In the genomic region with DNA sequence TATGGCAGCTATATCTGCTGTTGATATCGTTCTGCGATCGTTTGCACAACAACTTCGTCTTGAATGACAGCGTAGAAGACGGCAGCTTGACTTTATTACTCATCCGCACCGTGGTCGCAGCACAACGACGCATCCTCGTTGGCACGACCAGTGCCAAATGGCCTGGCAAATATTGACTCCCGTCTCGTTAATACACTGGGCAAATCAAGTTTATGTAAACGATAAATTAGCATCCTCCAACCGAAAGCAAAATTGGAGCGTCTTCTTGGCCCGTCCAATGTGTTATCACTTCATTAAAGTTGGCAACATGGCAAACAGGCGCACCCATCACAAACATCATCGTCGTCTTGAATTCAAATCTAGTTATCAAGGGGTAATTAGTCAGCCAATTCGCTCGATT, we compare ENCODE assay signal across 1 fruit fly cellular context.
TF ChIP-seq lines count a peak whose summit lies in the region.

No protein-coding gene starts in this region.

TF ChIP-seq in whole organism, embryonic, 481 proteins besides CTCF, POLR2A, EP300 and RAD21 (continued from another document):
- TF ChIP-seq CG6765 (GFP tag; optimal IDR thresholded peaks at IDR 0.05; lab: Kevin White, UChicago) (no peak), seq (GFP tag; IDR thresholded peaks at IDR 0.05; lab: Robert Waterston, UW) (peak; percentile 34; the same call in 1 of the 2 replicates), bbx (GFP tag; IDR thresholded peaks at IDR 0.05; lab: Robert Waterston, UW; ENCODE audit: partially characterized antibody) (no peak), Sox102F (GFP tag; optimal IDR thresholded peaks at IDR 0.05; lab: Kevin White, UChicago) (no peak), CG1024 (GFP tag; IDR thresholded peaks at IDR 0.05; lab: Robert Waterston, UW) (no peak), corto (GFP tag; optimal IDR thresholded peaks at IDR 0.05; lab: Kevin White, UChicago) (no peak), MTF-1 (GFP tag; optimal IDR thresholded peaks at IDR 0.05; lab: Kevin White, UChicago; ENCODE audit: borderline replicate concordance) (no peak), CG11085 (GFP tag; IDR thresholded peaks at IDR 0.05; lab: Robert Waterston, UW) (0 out of 2 replicates have a peak, but pooled peaks have one; percentile 25), stc (GFP tag; IDR thresholded peaks at IDR 0.05; lab: Robert Waterston, UW) (no peak), al (GFP tag; IDR thresholded peaks at IDR 0.05; lab: Robert Waterston, UW) (no peak), vnd (GFP tag; IDR thresholded peaks at IDR 0.05; lab: Robert Waterston, UW; ENCODE audit: partially characterized antibody) (no peak), danr (GFP tag; IDR thresholded peaks at IDR 0.05; lab: Robert Waterston, UW) (peak; percentile 8; the same call in 1 of the 2 replicates), CG8290 (GFP tag; optimal IDR thresholded peaks at IDR 0.05; lab: Kevin White, UChicago) (no peak), CG8290 (tag; optimal IDR thresholded peaks at IDR 0.05; lab: Kevin White, UChicago) (peak in 1 of 2 experiments; percentile 30), MBD-R2 (GFP tag; IDR thresholded peaks at IDR 0.05; lab: Robert Waterston, UW) (no peak), CG10543 (GFP tag; optimal IDR thresholded peaks at IDR 0.05; lab: Kevin White, UChicago) (peak; percentile 9), CG12769 (tag; optimal IDR thresholded peaks at IDR 0.05; lab: Kevin White, UChicago) (peak; percentile 21), gce (GFP tag; IDR thresholded peaks at IDR 0.05; lab: Robert Waterston, UW) (no peak), CG3847 (GFP tag; IDR thresholded peaks at IDR 0.05; lab: Robert Waterston, UW) (no peak), dysf (GFP tag; IDR thresholded peaks at IDR 0.05; lab: Robert Waterston, UW) (0 out of 3 replicates have a peak, but pooled peaks have one; percentile 16), CG30431 (GFP tag; optimal IDR thresholded peaks at IDR 0.05; lab: Kevin White, UChicago) (no peak), CG15514 (GFP tag; optimal IDR thresholded peaks at IDR 0.05; lab: Kevin White, UChicago) (peak; percentile 15), CG18599 (GFP tag; optimal IDR thresholded peaks at IDR 0.05; lab: Kevin White, UChicago) (peak; percentile 16), sd (tag; optimal IDR thresholded peaks at IDR 0.05; lab: Kevin White, UChicago) (no peak), jing (GFP tag; optimal IDR thresholded peaks at IDR 0.05; lab: Kevin White, UChicago) (no peak), chinmo (GFP tag; IDR thresholded peaks at IDR 0.05; lab: Robert Waterston, UW; ENCODE audit: partially characterized antibody) (0 out of 4 replicates have a peak, but pooled peaks have one; percentile 10), gcm2 (GFP tag; optimal IDR thresholded peaks at IDR 0.05; lab: Kevin White, UChicago) (no peak), twi (tag; optimal IDR thresholded peaks at IDR 0.05; lab: Kevin White, UChicago) (no peak), ara (GFP tag; IDR thresholded peaks at IDR 0.05; lab: Robert Waterston, UW) (no peak), Fer1 (GFP tag; optimal IDR thresholded peaks at IDR 0.05; lab: Kevin White, UChicago) (peak; percentile 19), schlank (tag; optimal IDR thresholded peaks at IDR 0.05; lab: Kevin White, UChicago) (peak; percentile 10), Hmr (GFP tag; optimal IDR thresholded peaks at IDR 0.05; lab: Kevin White, UChicago) (peak; percentile 9), HLH4C (GFP tag; IDR thresholded peaks at IDR 0.05; lab: Robert Waterston, UW; ENCODE audit: partially characterized antibody) (no peak), cas (GFP tag; IDR thresholded peaks at IDR 0.05; lab: Robert Waterston, UW) (no peak), HLH3B (GFP tag; IDR thresholded peaks at IDR 0.05; lab: Robert Waterston, UW) (no peak), CG14050 (GFP tag; IDR thresholded peaks at IDR 0.05; lab: Robert Waterston, UW) (no peak), lab (GFP tag; optimal IDR thresholded peaks at IDR 0.05; lab: Kevin White, UChicago) (peak; percentile 35), vvl (GFP tag; IDR thresholded peaks at IDR 0.05; lab: Robert Waterston, UW) (no peak), wek (GFP tag; optimal IDR thresholded peaks at IDR 0.05; lab: Kevin White, UChicago) (peak; percentile 24), Med (GFP tag; lab: Kevin White, UChicago) (peak; percentile 67), CG4360 (GFP tag; IDR thresholded peaks at IDR 0.05; lab: Robert Waterston, UW) (no peak), maf-S (GFP tag; optimal IDR thresholded peaks at IDR 0.05; lab: Kevin White, UChicago) (no peak), CG6813 (GFP tag; optimal IDR thresholded peaks at IDR 0.05; lab: Kevin White, UChicago) (no peak), CG2678 (tag; optimal IDR thresholded peaks at IDR 0.05; lab: Kevin White, UChicago) (peak; percentile 23), CG13296 (GFP tag; optimal IDR thresholded peaks at IDR 0.05; lab: Kevin White, UChicago) (peak; percentile 7), ap (GFP tag; IDR thresholded peaks at IDR 0.05; lab: Robert Waterston, UW) (no peak), CG14965 (GFP tag; optimal IDR thresholded peaks at IDR 0.05; lab: Kevin White, UChicago; ENCODE audit: borderline replicate concordance) (no peak), CG7372 (GFP tag; IDR thresholded peaks at IDR 0.05; lab: Robert Waterston, UW) (no peak)
TF ChIP-seq in whole organism, embryonic: peak in this region for 23.
